Worm (Caenorhabditis elegans): ENCODE data around the gene C24A8.5.
"Not testable (repeated sequence)": the region's sequence is repeated elsewhere in the genome, so short reads cannot be mapped to it uniquely, and the experiment has no call there.

Gene C24A8.5

ce11 chrX:4332305-4332704, 3.6 kb upstream of the C24A8.5 start, which contains the start of gene C24A8.6:
Gene C24A8.6, minus strand, starts transcription at chrX:4332405.
- TF ChIP-seq dpff-1, lin-40, let-607 (tag; optimal IDR thresholded peaks at IDR 0.05): not testable (repeated sequence)

ce11 chrX:4322847-4323455, 5.8 kb downstream of the C24A8.5 start:
- no peak for TF ChIP-seq tbp1 (GFP tag; optimal IDR thresholded peaks at IDR 0.05)
- no peak for TF ChIP-seq bed-1 (GFP tag; IDR thresholded peaks at IDR 0.05)
- TF ChIP-seq B0336.3 (GFP tag; IDR thresholded peaks at IDR 0.05): no peak
- TF ChIP-seq dpl-1 (GFP tag; optimal IDR thresholded peaks at IDR 0.05): no peak

- TF ChIP-seq lin-26 (GFP tag; IDR thresholded peaks at IDR 0.05): no peak
- no peak for TF ChIP-seq unc-62 (GFP tag; optimal IDR thresholded peaks at IDR 0.05)
- no peak for TF ChIP-seq dpff-1 (tag; optimal IDR thresholded peaks at IDR 0.05)
- no peak for TF ChIP-seq tbp1 (GFP tag; optimal IDR thresholded peaks at IDR 0.05)
- no peak for TF ChIP-seq somi-1 (GFP tag; optimal IDR thresholded peaks at IDR 0.05)
- TF ChIP-seq dpl-1 (GFP tag; optimal IDR thresholded peaks at IDR 0.05): no peak
- no peak for TF ChIP-seq him-1 (tag; optimal IDR thresholded peaks at IDR 0.05)
- no peak for TF ChIP-seq ztf-28 (GFP tag; IDR thresholded peaks at IDR 0.05)
- no peak for TF ChIP-seq nfya-1 (tag; optimal IDR thresholded peaks at IDR 0.05; ENCODE audit: borderline replicate concordance, insufficient read depth)
- no peak for TF ChIP-seq let-607 (tag; optimal IDR thresholded peaks at IDR 0.05)
- TF ChIP-seq B0035.1 (tag; optimal IDR thresholded peaks at IDR 0.05): no peak
- no peak for TF ChIP-seq attf-3 (GFP tag; conservative IDR thresholded peaks at IDR 0.05)
- TF ChIP-seq mel-28 (tag; optimal IDR thresholded peaks at IDR 0.05; ENCODE audit: borderline replicate concordance): no peak
- no peak for TF ChIP-seq Y56A3A.18 (GFP tag; IDR thresholded peaks at IDR 0.05)
- TF ChIP-seq F49E8.2 (tag; optimal IDR thresholded peaks at IDR 0.05; ENCODE audit: insufficient read depth): no peak
These were observed 8.2 kb downstream of the C24A8.5 start, which contains the start of gene dop-6 for ce11 chrX:4320563-4320962. Gene dop-6, plus strand, starts transcription at chrX:4320863.

- TF ChIP-seq Y67H2A.10 (GFP tag; conservative IDR thresholded peaks at IDR 0.05) (no peak), atf-7 (tag; optimal IDR thresholded peaks at IDR 0.05) (no peak), B0336.3 (GFP tag; IDR thresholded peaks at IDR 0.05) (no peak), snpc-1.3 (tag; optimal IDR thresholded peaks at IDR 0.05; ENCODE audit: insufficient read depth) (no peak), B0035.1 (tag; optimal IDR thresholded peaks at IDR 0.05) (no peak), somi-1 (GFP tag; optimal IDR thresholded peaks at IDR 0.05) (no peak), F52B5.7 (tag; optimal IDR thresholded peaks at IDR 0.05) (no peak), ceh-27 (GFP tag; optimal IDR thresholded peaks at IDR 0.05) (no peak), efl-1 (GFP tag; optimal IDR thresholded peaks at IDR 0.05) (no peak), bed-1 (GFP tag; IDR thresholded peaks at IDR 0.05) (no peak), nfya-1 (tag; optimal IDR thresholded peaks at IDR 0.05; ENCODE audit: borderline replicate concordance, insufficient read depth) (no peak), Y95B8A.8 (GFP tag; IDR thresholded peaks at IDR 0.05) (no peak), dpff-1 (tag; optimal IDR thresholded peaks at IDR 0.05) (no peak), Y79H2A.3 (GFP tag; conservative IDR thresholded peaks at IDR 0.05) (no peak), bed-2 (GFP tag; IDR thresholded peaks at IDR 0.05) (no peak), madf-10 (tag; optimal IDR thresholded peaks at IDR 0.05) (no peak)
These were observed 11.6 kb downstream of the C24A8.5 start for ce11 chrX:4317095-4317494.

- TF ChIP-seq pbrm-1 (GFP tag; IDR thresholded peaks at IDR 0.05) (no peak), T26A5.8 (tag; optimal IDR thresholded peaks at IDR 0.05) (no peak), egl-44 (GFP tag; IDR thresholded peaks at IDR 0.05) (no peak), atf-7 (tag; optimal IDR thresholded peaks at IDR 0.05) (no peak), B0261.1 (tag; optimal IDR thresholded peaks at IDR 0.05) (no peak), F22D6.2 (tag; optimal IDR thresholded peaks at IDR 0.05) (no peak), nhr-120 (GFP tag; IDR thresholded peaks at IDR 0.05) (no peak), ceh-79 (tag; optimal IDR thresholded peaks at IDR 0.05) (no peak), hsf-1 (GFP tag; IDR thresholded peaks at IDR 0.05) (no peak), Y53G8AR.9 (GFP tag; conservative IDR thresholded peaks at IDR 0.05) (no peak), hlh-12 (tag; optimal IDR thresholded peaks at IDR 0.05) (no peak), nfyb-1 (GFP tag; IDR thresholded peaks at IDR 0.05) (no peak), unc-62 (GFP tag; optimal IDR thresholded peaks at IDR 0.05) (no peak)
These were observed 13.8 kb downstream of the C24A8.5 start for ce11 chrX:4314939-4315338.

Measured in whole organism, young adult.